Fruit fly (Drosophila melanogaster) whole organism: ENCODE data around the gene sll.

Experiments
- CG8478 ChIP-seq: fragments of >200 bp; optimal IDR thresholded peaks from 2 replicates; lab custom pipeline; 2018; ENCODE audit warnings: inconsistent platforms
- Dll ChIP-seq: fragments of >200 bp; optimal IDR thresholded peaks from 2 replicates; lab custom pipeline; 2017
- EcR ChIP-seq, 2 experiments: fragments of >200 bp; optimal IDR thresholded peaks; 2 replicates each; lab custom pipeline; 2017; ENCODE audit warnings: missing biosample characterization in 2 of 2, missing genetic modification characterization in 2 of 2, missing genetic modification reagents in 2 of 2
- pan ChIP-seq: fragments of >200 bp; optimal IDR thresholded peaks from 2 replicates; lab custom pipeline; 2017
- usp ChIP-seq: fragments of >200 bp; optimal IDR thresholded peaks from 2 replicates; lab custom pipeline; 2017; ENCODE audit warnings: missing biosample characterization, missing genetic modification characterization, mixed read lengths

dm6 chr3R:17616541-17616940 is 10.6 kb downstream of the sll start:
- TF ChIP-seq CG8478 (lab: Kevin White, UChicago) (no peak), Dll (no peak), pan (lab: Kevin White, UChicago) (no peak), usp (GFP tag; lab: Kevin White, UChicago) (no peak), EcR (GFP tag; optimal IDR thresholded peaks at IDR 0.05; lab: Kevin White, UChicago) (no peak)
